Worm (Caenorhabditis elegans) whole organism, L1 larva: ENCODE results near the gene cutl-11.

Experiments used
- C04F5.9 ChIP-seq: sonication (generic microtip); optimal IDR thresholded peaks from 2 replicates; lab custom pipeline; 2016; ENCODE audit warnings: missing genetic modification characterization, missing compliant biosample characterization
- C34B4.2 ChIP-seq: sonication (generic microtip); optimal IDR thresholded peaks from 2 replicates; lab custom pipeline; 2017; ENCODE audit warnings: mild to moderate bottlenecking, missing genetic modification characterization, missing compliant biosample characterization
- F16B12.6 ChIP-seq: fragments of 150-350 bp; optimal IDR thresholded peaks from 2 replicates; lab custom pipeline; 2014; ENCODE audit warnings: missing biosample characterization, missing genetic modification characterization
- Y116A8C.19 ChIP-seq: sonication (generic microtip); optimal IDR thresholded peaks from 2 replicates; lab custom pipeline; 2016; ENCODE audit warnings: missing compliant biosample characterization, missing genetic modification characterization, borderline replicate concordance
- aha-1 ChIP-seq: fragments of 150-350 bp; optimal IDR thresholded peaks from 2 replicates; lab custom pipeline; 2014; ENCODE audit warnings: missing biosample characterization, missing genetic modification characterization
- aly-2 ChIP-seq: fragments of 150-350 bp; optimal IDR thresholded peaks from 2 replicates; lab custom pipeline; 2014; ENCODE audit warnings: missing biosample characterization, missing genetic modification characterization
- blmp-1 ChIP-seq: fragments of 150-350 bp; optimal IDR thresholded peaks from 2 replicates; lab custom pipeline; 2014; ENCODE audit warnings: missing biosample characterization, missing genetic modification characterization
- ceh-90 ChIP-seq: sonication (generic microtip); optimal IDR thresholded peaks from 2 replicates; lab custom pipeline; 2016; ENCODE audit warnings: missing genetic modification characterization, missing compliant biosample characterization
- ces-1 ChIP-seq: fragments of 150-350 bp; optimal IDR thresholded peaks from 2 replicates; lab custom pipeline; 2014; ENCODE audit warnings: missing biosample characterization, missing genetic modification reagents, missing genetic modification characterization
- dpl-1 ChIP-seq, 3 experiments: fragments of 150-350 bp in 2 of 3; sonication (generic microtip) in 1 of 3; optimal IDR thresholded peaks; 2 replicates each; lab custom pipeline; 2014 to 2017; ENCODE audit warnings: missing biosample characterization in 3 of 3, missing genetic modification characterization in 3 of 3, missing genetic modification reagents in 3 of 3
- dsc-1 ChIP-seq: sonication (generic microtip); optimal IDR thresholded peaks from 2 replicates; lab custom pipeline; 2016; ENCODE audit warnings: mild to moderate bottlenecking, missing genetic modification characterization, missing compliant biosample characterization
- efl-3 ChIP-seq: fragments of 200-800 bp; sonication (Bioruptor generic); optimal IDR thresholded peaks from 2 replicates; lab custom pipeline; 2018; ENCODE audit warnings: mild to moderate bottlenecking, missing genetic modification characterization, missing compliant biosample characterization
- egl-13 ChIP-seq: sonication (generic microtip); optimal IDR thresholded peaks from 2 replicates; lab custom pipeline; 2016; ENCODE audit warnings: missing genotype, missing genetic modification reagents, missing genetic modification characterization, missing compliant biosample characterization
- egl-27 ChIP-seq, 2 experiments: fragments of 150-350 bp in 1 of 2; sonication (generic microtip); optimal IDR thresholded peaks; 3 replicates each; lab custom pipeline; 2017 to 2018; ENCODE audit warnings: missing biosample characterization in 2 of 2, missing genetic modification characterization in 2 of 2, missing genetic modification reagents in 2 of 2
- elt-3 ChIP-seq, 6 experiments: fragments of 150-350 bp in 1 of 6; sonication (generic microtip); optimal IDR thresholded peaks; 2 replicates each; lab custom pipeline; 2017 to 2018; ENCODE audit warnings: missing biosample characterization in 6 of 6, missing genetic modification characterization in 6 of 6, inconsistent platforms in 1 of 6
- fkh-4 ChIP-seq: sonication (generic microtip); optimal IDR thresholded peaks from 2 replicates; lab custom pipeline; 2016; ENCODE audit warnings: missing compliant biosample characterization, missing genetic modification characterization, borderline replicate concordance
- fkh-8 ChIP-seq: sonication (generic microtip); optimal IDR thresholded peaks from 2 replicates; lab custom pipeline; 2016; ENCODE audit warnings: mild to moderate bottlenecking, missing genetic modification characterization, missing compliant biosample characterization
- fos-1 ChIP-seq: fragments of 150-350 bp; optimal IDR thresholded peaks from 2 replicates; lab custom pipeline; 2014; ENCODE audit warnings: missing biosample characterization, missing genetic modification characterization
- hlh-17 ChIP-seq: fragments of 200-800 bp; sonication (Bioruptor generic); optimal IDR thresholded peaks from 2 replicates; lab custom pipeline; 2018; ENCODE audit warnings: missing genetic modification characterization, mild to moderate bottlenecking, missing compliant biosample characterization, moderate library complexity, borderline replicate concordance
- hlh-4 ChIP-seq: sonication (generic microtip); optimal IDR thresholded peaks from 2 replicates; lab custom pipeline; 2016; ENCODE audit warnings: mild to moderate bottlenecking, missing genetic modification characterization, missing compliant biosample characterization
- irx-1 ChIP-seq: sonication (generic microtip); optimal IDR thresholded peaks from 2 replicates; lab custom pipeline; 2016; ENCODE audit warnings: missing genetic modification characterization, missing compliant biosample characterization
- jun-1 ChIP-seq: fragments of 150-350 bp; optimal IDR thresholded peaks from 2 replicates; lab custom pipeline; 2014; ENCODE audit warnings: missing biosample characterization, missing genetic modification reagents, missing genetic modification characterization
- lin-14 ChIP-seq: fragments of 200-800 bp; sonication (Bioruptor generic); optimal IDR thresholded peaks from 2 replicates; lab custom pipeline; 2018; ENCODE audit warnings: mild to moderate bottlenecking, missing genetic modification characterization, moderate library complexity, missing compliant biosample characterization
- lin-39 ChIP-seq: fragments of 150-350 bp; optimal IDR thresholded peaks from 2 replicates; lab custom pipeline; 2014; ENCODE audit warnings: missing biosample characterization, missing genetic modification reagents, missing genetic modification characterization
- lir-3 ChIP-seq: sonication (generic microtip); optimal IDR thresholded peaks from 2 replicates; lab custom pipeline; 2016; ENCODE audit warnings: mild to moderate bottlenecking, missing genetic modification characterization, moderate library complexity, missing compliant biosample characterization; ENCODE audit not compliant: poor library complexity
- lsy-2 ChIP-seq, 2 experiments: fragments of 150-350 bp; optimal IDR thresholded peaks; 2 replicates each; lab custom pipeline; 2014; ENCODE audit warnings: missing biosample characterization in 2 of 2, missing genetic modification characterization in 2 of 2
- mab-9 ChIP-seq: fragments of 200-800 bp; sonication (Bioruptor generic); IDR thresholded peaks from 2 replicates; pipeline ENCODE4 v1.3.6; 2022; ENCODE audit warnings: missing genetic modification reagents, missing genetic modification characterization, missing compliant biosample characterization
- mdl-1 ChIP-seq, 2 experiments: fragments of 150-350 bp; optimal IDR thresholded peaks; 2 replicates each; lab custom pipeline; 2014 to 2017; ENCODE audit warnings: missing biosample characterization in 2 of 2, missing genetic modification characterization in 2 of 2, inconsistent platforms in 1 of 2
- mef-2 ChIP-seq: fragments of 150-350 bp; optimal IDR thresholded peaks from 2 replicates; lab custom pipeline; 2014; ENCODE audit warnings: missing biosample characterization, missing genetic modification characterization
- mep-1 ChIP-seq: fragments of 150-350 bp; optimal IDR thresholded peaks from 2 replicates; lab custom pipeline; 2014; ENCODE audit warnings: missing biosample characterization, missing genetic modification characterization
- nhr-19 ChIP-seq: fragments of 200-800 bp; sonication (Bioruptor generic); conservative IDR thresholded peaks from 2 replicates; pipeline ENCODE4 v1.3.6; 2022; ENCODE audit warnings: missing genetic modification characterization, missing compliant biosample characterization
- nhr-20 ChIP-seq: sonication (generic microtip); optimal IDR thresholded peaks from 2 replicates; lab custom pipeline; 2016; ENCODE audit warnings: mild to moderate bottlenecking, missing genetic modification characterization, missing compliant biosample characterization
- nhr-237 ChIP-seq: fragments of 150-350 bp; optimal IDR thresholded peaks from 2 replicates; lab custom pipeline; 2014; ENCODE audit warnings: missing biosample characterization, missing genetic modification characterization
- nhr-47 ChIP-seq: sonication (generic microtip); optimal IDR thresholded peaks from 2 replicates; lab custom pipeline; 2016; ENCODE audit warnings: mild to moderate bottlenecking, missing genetic modification characterization, moderate library complexity, missing compliant biosample characterization
- nhr-76 ChIP-seq: sonication (generic microtip); optimal IDR thresholded peaks from 2 replicates; lab custom pipeline; 2017; ENCODE audit warnings: missing biosample characterization, missing genetic modification characterization
- nhr-77 ChIP-seq: fragments of 150-350 bp; optimal IDR thresholded peaks from 2 replicates; lab custom pipeline; 2014; ENCODE audit warnings: missing biosample characterization, missing genetic modification characterization
- nhr-90 ChIP-seq: sonication (generic microtip); optimal IDR thresholded peaks from 2 replicates; lab custom pipeline; 2016; ENCODE audit warnings: mild to moderate bottlenecking, missing genetic modification characterization, missing compliant biosample characterization; ENCODE audit not compliant: poor library complexity
- pag-3 ChIP-seq: sonication (generic microtip); optimal IDR thresholded peaks from 2 replicates; lab custom pipeline; 2017; ENCODE audit warnings: missing genetic modification characterization, mild to moderate bottlenecking, missing compliant biosample characterization, antibody characterized with exemption, borderline replicate concordance; ENCODE audit not compliant: insufficient read depth
- pax-3 ChIP-seq: fragments of 200-800 bp; sonication (Bioruptor generic); optimal IDR thresholded peaks from 2 replicates; lab custom pipeline; 2018; ENCODE audit warnings: mild to moderate bottlenecking, missing genetic modification characterization, moderate library complexity, missing compliant biosample characterization
- pqm-1 ChIP-seq: sonication (generic microtip); optimal IDR thresholded peaks from 3 replicates; lab custom pipeline; 2017; ENCODE audit warnings: missing biosample characterization, missing genetic modification characterization
- rnt-1 ChIP-seq: sonication (generic microtip); optimal IDR thresholded peaks from 2 replicates; lab custom pipeline; 2016; ENCODE audit warnings: mild to moderate bottlenecking, missing genetic modification characterization, moderate library complexity, missing compliant biosample characterization
- skn-1 ChIP-seq: fragments of 150-350 bp; optimal IDR thresholded peaks from 2 replicates; lab custom pipeline; 2014; ENCODE audit warnings: missing biosample characterization, missing genetic modification characterization
- snu-23 ChIP-seq: sonication (generic microtip); optimal IDR thresholded peaks from 2 replicates; lab custom pipeline; 2016; ENCODE audit warnings: missing genetic modification characterization, missing compliant biosample characterization
- sptf-1 ChIP-seq: fragments of 150-350 bp; optimal IDR thresholded peaks from 2 replicates; lab custom pipeline; 2014; ENCODE audit warnings: missing biosample characterization, missing genetic modification characterization
- tbx-2 ChIP-seq: sonication (generic microtip); optimal IDR thresholded peaks from 2 replicates; lab custom pipeline; 2016; ENCODE audit warnings: missing genetic modification characterization, missing compliant biosample characterization
- tlp-1 ChIP-seq: fragments of 150-350 bp; optimal IDR thresholded peaks from 2 replicates; lab custom pipeline; 2014; ENCODE audit warnings: missing biosample characterization, missing genetic modification characterization
- unc-130 ChIP-seq: fragments of 150-350 bp; optimal IDR thresholded peaks from 2 replicates; lab custom pipeline; 2017; ENCODE audit warnings: missing biosample characterization, missing genetic modification characterization, inconsistent platforms
- unc-30 ChIP-seq: sonication (generic microtip); optimal IDR thresholded peaks from 2 replicates; lab custom pipeline; 2017; ENCODE audit warnings: missing biosample characterization, missing genetic modification characterization
- unc-62 ChIP-seq: fragments of 150-350 bp; optimal IDR thresholded peaks from 2 replicates; lab custom pipeline; 2014; ENCODE audit warnings: missing biosample characterization, missing genetic modification reagents, missing genetic modification characterization
- unc-86 ChIP-seq: sonication (generic microtip); optimal IDR thresholded peaks from 2 replicates; lab custom pipeline; 2016; ENCODE audit warnings: missing genetic modification characterization, missing compliant biosample characterization
- unc-98 ChIP-seq: fragments of 200-800 bp; sonication (Bioruptor generic); IDR thresholded peaks from 2 replicates; pipeline ENCODE4 v1.3.6; 2022; ENCODE audit warnings: missing genetic modification characterization, missing compliant biosample characterization
- zag-1 ChIP-seq: fragments of 150-350 bp; optimal IDR thresholded peaks from 2 replicates; lab custom pipeline; 2014; ENCODE audit warnings: missing biosample characterization, missing genetic modification characterization
- ztf-4 ChIP-seq: fragments of 150-350 bp; optimal IDR thresholded peaks from 2 replicates; lab custom pipeline; 2014; ENCODE audit warnings: missing biosample characterization, missing genetic modification characterization

The cutl-11 gene

DNA sequence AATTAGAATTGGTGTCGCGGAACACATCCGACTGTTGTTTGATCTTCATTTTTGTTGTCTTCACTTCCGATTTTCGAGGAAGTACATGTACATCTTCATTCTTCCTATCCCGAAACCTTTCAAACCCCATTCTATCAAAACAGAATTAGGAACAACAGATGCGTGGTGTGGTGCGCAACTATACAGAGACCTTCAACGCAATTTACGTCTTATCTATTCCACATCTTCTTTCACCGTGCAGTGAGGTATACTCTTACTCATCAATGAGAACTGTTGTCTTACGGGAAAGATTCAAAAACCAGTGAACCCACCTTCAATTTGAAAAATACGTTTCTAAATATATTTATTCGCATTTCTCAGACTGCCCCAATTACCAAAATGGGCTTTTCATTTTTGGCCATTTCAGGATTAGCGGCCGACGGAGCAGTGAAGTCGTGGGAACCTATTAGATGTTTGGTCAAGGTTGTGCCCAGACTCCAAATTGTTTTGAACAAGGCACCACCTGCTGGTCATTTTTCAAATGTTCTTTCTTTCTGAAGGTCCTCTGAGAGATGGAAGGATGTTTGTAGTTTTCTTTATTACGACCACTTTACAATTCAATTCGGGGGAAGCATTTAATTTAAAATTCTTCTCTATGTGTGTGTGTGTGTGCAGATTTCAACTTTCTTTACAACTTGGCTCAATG lies 43.7 kb downstream of the cutl-11 start:
- TF ChIP-seq mab-9 (no peak), F16B12.6 (no peak), egl-27 (tag; optimal IDR thresholded peaks at IDR 0.05; lab: Kevin White, UChicago) (no peak), unc-30 (no peak), mef-2 (tag; lab: Kevin White, UChicago) (no peak), blmp-1 (peak; percentile 61), egl-13 (tag; lab: Kevin White, UChicago) (no peak), mep-1 (peak; percentile 19), nhr-76 (tag; lab: Kevin White, UChicago) (no peak), aly-2 (tag; lab: Kevin White, UChicago) (no peak), C34B4.2 (tag; lab: Kevin White, UChicago) (no peak), ces-1 (no peak), nhr-77 (no peak), unc-130 (tag; lab: Kevin White, UChicago) (no peak), pqm-1 (tag; lab: Kevin White, UChicago) (no peak), lin-39 (no peak), unc-62 (GFP tag; lab: Kevin White, UChicago) (no peak), lir-3 (no peak), rnt-1 (tag; lab: Kevin White, UChicago) (peak; percentile 37), nhr-20 (tag; lab: Kevin White, UChicago) (no peak), fos-1 (no peak), mdl-1 (tag; optimal IDR thresholded peaks at IDR 0.05; lab: Kevin White, UChicago) (no peak), tlp-1 (tag; lab: Kevin White, UChicago) (no peak), lin-14 (peak; percentile 47), fkh-4 (tag; lab: Kevin White, UChicago) (peak; percentile 11), aha-1 (tag; lab: Kevin White, UChicago) (no peak), fkh-8 (no peak), unc-86 (tag; lab: Kevin White, UChicago) (no peak), nhr-90 (tag; lab: Kevin White, UChicago) (peak; percentile 21), pag-3 (tag; lab: Kevin White, UChicago) (no peak), hlh-17 (GFP tag; lab: Kevin White, UChicago) (no peak), C04F5.9 (no peak), dpl-1 (GFP tag; optimal IDR thresholded peaks at IDR 0.05; lab: Kevin White, UChicago) (no peak), lsy-2 (tag; optimal IDR thresholded peaks at IDR 0.05; lab: Kevin White, UChicago) (no peak), pax-3 (tag; lab: Kevin White, UChicago) (no peak), skn-1 (tag; lab: Kevin White, UChicago) (no peak), zag-1 (no peak), elt-3 (tag; optimal IDR thresholded peaks at IDR 0.05; lab: Kevin White, UChicago) (no peak), irx-1 (tag; lab: Kevin White, UChicago) (no peak), dsc-1 (peak; percentile 78), unc-98 (no peak), ceh-90 (tag; lab: Kevin White, UChicago) (no peak), jun-1 (tag; lab: Kevin White, UChicago) (no peak), nhr-237 (tag; lab: Kevin White, UChicago) (no peak), efl-3 (GFP tag; lab: Kevin White, UChicago) (no peak), nhr-19 (GFP tag; lab: Robert Waterston, UW) (no peak), sptf-1 (no peak), hlh-4 (tag; lab: Kevin White, UChicago) (no peak), nhr-47 (tag; lab: Kevin White, UChicago) (no peak), tbx-2 (tag; lab: Kevin White, UChicago) (peak; percentile 4), Y116A8C.19 (tag; lab: Kevin White, UChicago) (no peak), snu-23 (no peak), ztf-4 (peak; percentile 10)
